Worm (Caenorhabditis elegans) whole organism, late embryonic: ENCODE measurements around the gene F14H12.7.

Source experiments
- C08G9.2 ChIP-seq: sonication (generic microtip); optimal IDR thresholded peaks from 2 replicates; lab custom pipeline; 2016; ENCODE audit warnings: mild to moderate bottlenecking, missing genetic modification characterization, moderate library complexity, missing compliant biosample characterization
- C38D4.7 ChIP-seq: fragments of 200-800 bp; sonication (Bioruptor generic); optimal IDR thresholded peaks from 2 replicates; lab custom pipeline; 2018; ENCODE audit warnings: mild to moderate bottlenecking, missing genetic modification characterization, moderate library complexity, missing compliant biosample characterization
- T23F11.4 ChIP-seq: fragments of 200-800 bp; sonication (Bioruptor generic); optimal IDR thresholded peaks from 2 replicates; lab custom pipeline; 2018; ENCODE audit warnings: mild to moderate bottlenecking, missing genetic modification characterization, missing compliant biosample characterization
- Y22D7AL.16 ChIP-seq: sonication (generic microtip); optimal IDR thresholded peaks from 2 replicates; lab custom pipeline; 2016; ENCODE audit warnings: missing genetic modification characterization, missing compliant biosample characterization
- ama-1 ChIP-seq: fragments of 150-350 bp; optimal IDR thresholded peaks from 2 replicates; lab custom pipeline; 2014
- ceh-34 ChIP-seq: sonication (generic microtip); optimal IDR thresholded peaks from 2 replicates; lab custom pipeline; 2016; ENCODE audit warnings: mild to moderate bottlenecking, missing genetic modification characterization, missing compliant biosample characterization
- ceh-45 ChIP-seq: fragments of 200-800 bp; sonication (Bioruptor generic); IDR thresholded peaks from 2 replicates; pipeline ENCODE4 v1.3.6; 2022; ENCODE audit warnings: missing genetic modification reagents, missing genetic modification characterization, missing compliant biosample characterization
- ceh-48 ChIP-seq: sonication (generic microtip); optimal IDR thresholded peaks from 2 replicates; lab custom pipeline; 2016; ENCODE audit warnings: missing genetic modification characterization, inconsistent platforms, missing compliant biosample characterization
- ceh-6 ChIP-seq: fragments of 200-800 bp; sonication (Bioruptor generic); optimal IDR thresholded peaks from 2 replicates; lab custom pipeline; 2018; ENCODE audit warnings: mild to moderate bottlenecking, missing genetic modification characterization, missing compliant biosample characterization
- dmd-4 ChIP-seq: sonication (generic microtip); optimal IDR thresholded peaks from 2 replicates; lab custom pipeline; 2016; ENCODE audit warnings: borderline replicate concordance, missing genetic modification characterization, missing compliant biosample characterization
- dve-1 ChIP-seq: sonication (generic microtip); optimal IDR thresholded peaks from 2 replicates; lab custom pipeline; 2017; ENCODE audit warnings: antibody characterized with exemption, mild to moderate bottlenecking, missing genetic modification characterization, missing compliant biosample characterization
- elt-2 ChIP-seq: sonication (generic microtip); optimal IDR thresholded peaks from 2 replicates; lab custom pipeline; 2016; ENCODE audit warnings: missing genetic modification reagents, missing genetic modification characterization, missing compliant biosample characterization
- elt-4 ChIP-seq: sonication (generic microtip); optimal IDR thresholded peaks from 2 replicates; lab custom pipeline; 2016; ENCODE audit warnings: missing genetic modification characterization, missing compliant biosample characterization
- fax-1 ChIP-seq: sonication (generic microtip); optimal IDR thresholded peaks from 2 replicates; lab custom pipeline; 2016; ENCODE audit warnings: missing genotype, missing genetic modification characterization, missing compliant biosample characterization
- fkh-10 ChIP-seq: fragments of 150-350 bp; optimal IDR thresholded peaks from 2 replicates; lab custom pipeline; 2014; ENCODE audit warnings: missing biosample characterization, missing genetic modification reagents, missing genetic modification characterization
- fkh-6 ChIP-seq: sonication (generic microtip); optimal IDR thresholded peaks from 2 replicates; lab custom pipeline; 2016; ENCODE audit warnings: missing genetic modification characterization, missing compliant biosample characterization
- gmeb-2 ChIP-seq: sonication (generic microtip); optimal IDR thresholded peaks from 2 replicates; lab custom pipeline; 2016; ENCODE audit warnings: missing genetic modification characterization, inconsistent platforms, missing compliant biosample characterization
- hlh-8 ChIP-seq: sonication (generic microtip); optimal IDR thresholded peaks from 2 replicates; lab custom pipeline; 2016; ENCODE audit warnings: missing genotype, missing genetic modification characterization, missing compliant biosample characterization
- lin-11 ChIP-seq: fragments of 200-800 bp; sonication (Bioruptor generic); optimal IDR thresholded peaks from 2 replicates; lab custom pipeline; 2018; ENCODE audit warnings: mild to moderate bottlenecking, missing genetic modification characterization, missing compliant biosample characterization
- mec-3 ChIP-seq: sonication (generic microtip); optimal IDR thresholded peaks from 2 replicates; lab custom pipeline; 2016; ENCODE audit warnings: borderline replicate concordance, missing genetic modification characterization, missing compliant biosample characterization
- nfya-1 ChIP-seq: sonication (generic microtip); optimal IDR thresholded peaks from 2 replicates; lab custom pipeline; 2017; ENCODE audit warnings: missing genetic modification characterization, mild to moderate bottlenecking, missing compliant biosample characterization, antibody characterized with exemption, moderate library complexity
- odd-2 ChIP-seq: sonication (generic microtip); optimal IDR thresholded peaks from 2 replicates; lab custom pipeline; 2017; ENCODE audit warnings: antibody characterized with exemption, mild to moderate bottlenecking, missing genetic modification characterization, missing compliant biosample characterization
- pag-3 ChIP-seq: sonication (generic microtip); optimal IDR thresholded peaks from 2 replicates; lab custom pipeline; 2016; ENCODE audit warnings: missing compliant biosample characterization, missing genetic modification characterization, borderline replicate concordance
- pax-1 ChIP-seq: fragments of 150-350 bp; optimal IDR thresholded peaks from 2 replicates; lab custom pipeline; 2014; ENCODE audit warnings: missing biosample characterization, missing genetic modification characterization
- pha-2 ChIP-seq: sonication (generic microtip); optimal IDR thresholded peaks from 2 replicates; lab custom pipeline; 2017; ENCODE audit warnings: mild to moderate bottlenecking, missing genetic modification characterization, missing compliant biosample characterization
- pqm-1 ChIP-seq: sonication (generic microtip); optimal IDR thresholded peaks from 2 replicates; lab custom pipeline; 2016; ENCODE audit warnings: missing genetic modification characterization, missing compliant biosample characterization
- pros-1 ChIP-seq: fragments of 150-350 bp; optimal IDR thresholded peaks from 2 replicates; lab custom pipeline; 2014; ENCODE audit warnings: missing biosample characterization, missing genetic modification reagents, missing genetic modification characterization
- ref-2 ChIP-seq: sonication (generic microtip); optimal IDR thresholded peaks from 2 replicates; lab custom pipeline; 2016; ENCODE audit warnings: missing genetic modification characterization, missing compliant biosample characterization
- sdc-2 ChIP-seq: sonication (generic microtip); optimal IDR thresholded peaks from 2 replicates; lab custom pipeline; 2016; ENCODE audit warnings: missing genotype, missing genetic modification characterization, missing compliant biosample characterization
- tbx-7 ChIP-seq: sonication (generic microtip); optimal IDR thresholded peaks from 2 replicates; lab custom pipeline; 2016; ENCODE audit warnings: missing genotype, missing genetic modification characterization, missing compliant biosample characterization
- ttx-3 ChIP-seq: sonication (generic microtip); optimal IDR thresholded peaks from 2 replicates; lab custom pipeline; 2016; ENCODE audit warnings: missing genetic modification reagents, missing genetic modification characterization, missing compliant biosample characterization
- unc-3 ChIP-seq, 2 experiments: fragments of 200-800 bp in 1 of 2; sonication (Bioruptor generic) in 1 of 2; sonication (generic microtip) in 1 of 2; conservative IDR thresholded peaks in 1 of 2; optimal IDR thresholded peaks in 1 of 2; 2 replicates each; pipeline versions ENCODE4 v1.3.6 to Lab custom; 2016 to 2022; ENCODE audit warnings: missing compliant biosample characterization in 2 of 2, missing genetic modification characterization in 2 of 2, missing genetic modification reagents in 1 of 2
- unc-86 ChIP-seq: sonication (generic microtip); optimal IDR thresholded peaks from 2 replicates; lab custom pipeline; 2016; ENCODE audit warnings: missing genetic modification characterization, missing compliant biosample characterization
- zip-5 ChIP-seq: sonication (generic microtip); optimal IDR thresholded peaks from 2 replicates; lab custom pipeline; 2016; ENCODE audit warnings: missing genetic modification characterization, missing compliant biosample characterization

The F14H12.7 gene

DNA sequence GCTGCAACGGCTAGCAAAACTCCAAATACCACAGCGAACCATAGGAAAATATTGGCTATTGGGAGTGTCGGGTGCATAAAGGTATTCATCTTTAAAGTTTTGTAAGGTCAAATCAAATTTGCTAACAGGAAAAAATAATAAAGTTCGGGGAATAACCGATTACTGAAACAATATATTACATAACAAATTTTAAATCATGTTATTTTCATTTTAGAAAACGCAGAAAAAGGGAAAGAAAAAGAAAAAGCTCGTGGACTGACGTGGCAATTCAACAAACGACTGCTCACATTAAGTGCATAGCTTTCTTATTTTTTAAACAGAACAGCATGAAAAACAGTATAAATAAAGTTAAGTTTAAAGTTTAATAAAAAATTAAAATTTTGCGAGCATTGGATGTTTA is 10.7 kb upstream of the F14H12.7 start, which contains the start of gene R160.6:
R160.6 (minus strand) TSS at position 101 of the 400 bp plus-strand sequence.
- TF ChIP-seq odd-2 (tag; lab: Kevin White, UChicago) (no peak), ttx-3 (tag; lab: Kevin White, UChicago) (no peak), mec-3 (tag; lab: Kevin White, UChicago) (no peak), gmeb-2 (tag; lab: Kevin White, UChicago) (no peak), Y22D7AL.16 (tag; lab: Kevin White, UChicago) (no peak), unc-3 (GFP tag; conservative IDR thresholded peaks at IDR 0.05; lab: Robert Waterston, UW) (no peak), unc-3 (tag; optimal IDR thresholded peaks at IDR 0.05; lab: Kevin White, UChicago) (no peak), zip-5 (tag; lab: Kevin White, UChicago) (no peak)

DNA sequence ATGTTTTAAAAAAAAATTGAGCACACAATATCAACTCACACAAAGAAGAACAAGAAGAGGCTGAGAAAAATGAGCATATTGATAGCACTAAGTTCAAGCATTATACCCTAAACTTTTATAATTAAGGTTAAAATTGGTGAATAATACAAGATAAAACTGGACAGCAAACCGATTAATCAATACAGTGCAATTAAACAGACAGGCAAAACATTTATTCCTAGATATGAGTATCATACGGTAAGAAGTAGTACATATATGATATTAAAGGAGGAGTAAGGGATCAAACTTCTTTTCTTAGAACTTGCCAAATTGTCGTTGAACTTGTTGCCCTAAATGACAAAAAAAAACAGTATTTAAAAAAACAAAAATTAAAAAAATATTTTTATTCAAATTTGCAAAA is 9.6 kb upstream of the F14H12.7 start, which contains the start of gene R160.14:
R160.14 (minus strand) TSS at position 101 of the 400 bp plus-strand sequence.
- TF ChIP-seq fax-1 (tag; lab: Kevin White, UChicago) (no peak), C38D4.7 (GFP tag; lab: Kevin White, UChicago) (no peak), T23F11.4 (GFP tag; lab: Kevin White, UChicago) (no peak), ref-2 (tag; lab: Kevin White, UChicago) (no peak), ceh-6 (GFP tag; lab: Kevin White, UChicago) (no peak), elt-2 (tag; lab: Kevin White, UChicago) (no peak), sdc-2 (tag; lab: Kevin White, UChicago) (no peak), tbx-7 (tag; lab: Kevin White, UChicago) (no peak), ceh-34 (no peak), pqm-1 (tag; lab: Kevin White, UChicago) (no peak), pag-3 (tag; lab: Kevin White, UChicago) (no peak), zip-5 (tag; lab: Kevin White, UChicago) (no peak), unc-3 (GFP tag; conservative IDR thresholded peaks at IDR 0.05; lab: Robert Waterston, UW) (no peak), unc-3 (tag; optimal IDR thresholded peaks at IDR 0.05; lab: Kevin White, UChicago) (no peak), nfya-1 (tag; lab: Kevin White, UChicago) (no peak), ceh-48 (no peak)

DNA sequence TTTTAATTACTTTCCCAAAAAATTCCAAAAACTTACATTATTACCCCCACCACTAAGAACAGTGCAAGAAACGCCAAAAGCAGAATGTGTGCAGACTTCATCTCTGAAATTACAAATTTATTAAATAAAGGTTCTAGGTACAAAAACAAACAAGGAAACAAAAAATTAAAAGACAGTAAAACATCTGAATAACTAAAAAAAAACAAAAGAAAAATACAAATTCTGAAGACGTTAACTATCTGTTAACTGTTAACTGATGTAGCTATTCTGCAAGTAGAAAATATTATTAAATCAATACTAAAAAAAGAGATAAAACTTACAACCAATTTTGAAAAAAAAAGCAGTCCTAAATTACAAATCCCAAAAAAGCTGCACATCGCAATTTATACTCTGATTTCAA is 9.0 kb upstream of the F14H12.7 start, which contains the start of gene R160.13:
R160.13 (minus strand) TSS at position 101 of the 400 bp plus-strand sequence.
- TF ChIP-seq pax-1 (tag; lab: Kevin White, UChicago): no peak
- TF ChIP-seq gmeb-2 (tag; lab: Kevin White, UChicago): no peak
- no peak for TF ChIP-seq hlh-8 (tag; lab: Kevin White, UChicago)
- TF ChIP-seq C08G9.2 (tag; lab: Kevin White, UChicago): no peak
- TF ChIP-seq ceh-34: no peak
- TF ChIP-seq ama-1: no peak
- TF ChIP-seq ceh-6 (GFP tag; lab: Kevin White, UChicago): no peak
- TF ChIP-seq pqm-1 (tag; lab: Kevin White, UChicago): no peak
- TF ChIP-seq tbx-7 (tag; lab: Kevin White, UChicago): no peak
- no peak for TF ChIP-seq zip-5 (tag; lab: Kevin White, UChicago)
- TF ChIP-seq dmd-4 (tag; lab: Kevin White, UChicago): no peak
- no peak for TF ChIP-seq pha-2 (tag; lab: Kevin White, UChicago)
- TF ChIP-seq pros-1 (tag; lab: Kevin White, UChicago): no peak
- no peak for TF ChIP-seq fkh-6 (tag; lab: Kevin White, UChicago)
- no peak for TF ChIP-seq fkh-10
- no peak for TF ChIP-seq ceh-45 (GFP tag; lab: Robert Waterston, UW)
- TF ChIP-seq ref-2 (tag; lab: Kevin White, UChicago): no peak
- TF ChIP-seq Y22D7AL.16 (tag; lab: Kevin White, UChicago): no peak
- no peak for TF ChIP-seq C38D4.7 (GFP tag; lab: Kevin White, UChicago)

DNA sequence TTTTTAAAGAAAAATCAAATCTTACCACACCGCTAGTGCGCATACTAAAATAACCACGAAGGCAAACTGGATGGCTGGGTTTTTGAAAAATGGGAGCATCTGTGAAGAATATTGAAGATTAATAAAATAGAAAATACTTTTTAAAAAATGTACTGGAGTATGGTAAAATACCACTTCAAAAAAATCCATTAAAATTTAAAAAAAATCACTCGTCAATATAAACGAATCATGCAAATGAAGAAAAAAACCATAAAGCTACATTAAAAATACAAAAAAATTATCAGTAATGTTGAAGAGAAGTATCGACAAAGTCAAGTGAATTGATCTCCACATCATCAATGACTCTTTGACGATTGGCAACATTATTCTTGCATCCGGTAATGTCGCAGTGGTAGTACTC is 8.3 kb upstream of the F14H12.7 start, which contains the start of gene R160.5:
R160.5 (minus strand) TSS at position 101 of the 400 bp plus-strand sequence.
- no peak for TF ChIP-seq unc-86 (tag; lab: Kevin White, UChicago)
- TF ChIP-seq odd-2 (tag; lab: Kevin White, UChicago): no peak
- TF ChIP-seq hlh-8 (tag; lab: Kevin White, UChicago): no peak
- no peak for TF ChIP-seq pag-3 (tag; lab: Kevin White, UChicago)
- TF ChIP-seq pax-1 (tag; lab: Kevin White, UChicago): no peak
- no peak for TF ChIP-seq lin-11 (tag; lab: Kevin White, UChicago)
- no peak for TF ChIP-seq elt-4 (tag; lab: Kevin White, UChicago)
- TF ChIP-seq dve-1 (tag; lab: Kevin White, UChicago): no peak
